Worm (Caenorhabditis elegans): ENCODE results near the gene fbxa-115.

DNA sequence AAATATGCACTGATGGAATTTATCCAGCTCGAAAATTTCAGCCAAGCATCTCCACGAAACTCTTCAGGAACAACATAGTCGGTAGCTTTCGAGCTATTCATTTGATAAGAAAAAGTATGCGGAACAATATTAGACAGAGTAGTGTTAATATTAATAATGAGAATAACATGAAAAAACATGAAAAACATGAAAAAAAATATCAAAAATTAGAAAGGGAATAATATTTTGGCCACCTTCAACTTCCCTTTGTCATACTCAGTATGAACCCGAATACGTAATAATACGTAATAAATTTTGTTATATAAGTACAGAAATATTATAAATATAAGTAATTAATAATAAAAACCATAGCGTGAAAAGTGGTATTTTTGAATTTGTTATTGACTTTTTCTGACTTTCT, 20.0 kb downstream of the fbxa-115 start, which contains the start of gene srw-39:
- no peak for TF ChIP-seq hlh-30 (tag; optimal IDR thresholded peaks at IDR 0.05; ENCODE audit: insufficient read depth)
- TF ChIP-seq nhr-11 (tag; optimal IDR thresholded peaks at IDR 0.05), result no peak
- no peak for TF ChIP-seq fkh-10 (GFP tag; optimal IDR thresholded peaks at IDR 0.05)
- TF ChIP-seq tra-1 (GFP tag; IDR thresholded peaks at IDR 0.05), result no peak
- no peak for TF ChIP-seq ama-1 (optimal IDR thresholded peaks at IDR 0.05)

Measured in whole organism, L4 larva.